Worm (Caenorhabditis elegans): ENCODE measurements around the gene gpa-5.

The gpa-5 gene

ce11 chrX:2105310-2105709 is 15.6 kb downstream of the gpa-5 start, which contains the start of gene F53B1.3:
F53B1.3 (plus strand) TSS chrX:2105610.
- TF ChIP-seq tra-4 (tag; optimal IDR thresholded peaks at IDR 0.05) (no peak), F13C5.2 (tag; optimal IDR thresholded peaks at IDR 0.05) (no peak), hnd-1 (tag; optimal IDR thresholded peaks at IDR 0.05) (no peak), ceh-13 (GFP tag; optimal IDR thresholded peaks at IDR 0.05) (no peak), aly-1 (tag; optimal IDR thresholded peaks at IDR 0.05) (no peak), tbx-37 (GFP tag; conservative IDR thresholded peaks at IDR 0.05) (no peak), hmbx-1 (tag; optimal IDR thresholded peaks at IDR 0.05) (no peak), ceh-36 (tag; optimal IDR thresholded peaks at IDR 0.05) (no peak), tbx-11 (GFP tag; IDR thresholded peaks at IDR 0.05) (no peak), ets-7 (tag; optimal IDR thresholded peaks at IDR 0.05) (no peak), sea-1 (GFP tag; conservative IDR thresholded peaks at IDR 0.05) (no peak), B0310.2 (tag; optimal IDR thresholded peaks at IDR 0.05) (no peak), ama-1 (optimal IDR thresholded peaks at IDR 0.05) (no peak), pes-1 (GFP tag; IDR thresholded peaks at IDR 0.05) (no peak), flt-1 (GFP tag; IDR thresholded peaks at IDR 0.05) (no peak), hmg-4 (GFP tag; optimal IDR thresholded peaks at IDR 0.05) (no peak), scrt-1 (GFP tag; IDR thresholded peaks at IDR 0.05) (no peak)

DNA sequence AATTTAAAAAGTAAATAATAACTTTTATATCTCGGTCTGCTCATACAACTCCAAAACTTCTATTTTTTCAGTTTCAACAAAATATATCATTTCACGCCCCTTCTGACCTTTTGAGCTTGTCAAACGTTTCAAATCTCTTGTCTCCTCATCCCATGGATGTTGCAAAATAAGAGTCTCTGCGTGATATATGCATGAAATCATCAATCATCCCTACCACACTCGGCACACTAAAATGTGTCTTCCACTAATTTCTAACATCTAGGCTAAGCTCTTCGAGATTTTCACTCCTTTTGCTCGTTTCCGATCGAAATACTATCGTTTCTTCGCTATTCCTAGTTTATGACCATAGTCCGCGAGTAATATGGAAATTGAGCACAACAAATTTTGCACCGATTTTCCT is 21.9 kb downstream of the gpa-5 start:
- TF ChIP-seq hnd-1 (tag; optimal IDR thresholded peaks at IDR 0.05) (no peak), aly-1 (tag; optimal IDR thresholded peaks at IDR 0.05) (no peak), ceh-13 (GFP tag; optimal IDR thresholded peaks at IDR 0.05) (no peak), hmg-4 (GFP tag; optimal IDR thresholded peaks at IDR 0.05) (no peak), tbx-37 (GFP tag; conservative IDR thresholded peaks at IDR 0.05) (no peak), scrt-1 (GFP tag; IDR thresholded peaks at IDR 0.05) (no peak), ceh-36 (tag; optimal IDR thresholded peaks at IDR 0.05) (no peak), tbx-11 (GFP tag; IDR thresholded peaks at IDR 0.05) (no peak), tra-4 (tag; optimal IDR thresholded peaks at IDR 0.05) (no peak), sea-1 (GFP tag; conservative IDR thresholded peaks at IDR 0.05) (no peak), pes-1 (GFP tag; IDR thresholded peaks at IDR 0.05) (no peak), B0310.2 (tag; optimal IDR thresholded peaks at IDR 0.05) (no peak), ama-1 (optimal IDR thresholded peaks at IDR 0.05) (no peak), flt-1 (GFP tag; IDR thresholded peaks at IDR 0.05) (no peak), hmbx-1 (tag; optimal IDR thresholded peaks at IDR 0.05) (no peak)

DNA sequence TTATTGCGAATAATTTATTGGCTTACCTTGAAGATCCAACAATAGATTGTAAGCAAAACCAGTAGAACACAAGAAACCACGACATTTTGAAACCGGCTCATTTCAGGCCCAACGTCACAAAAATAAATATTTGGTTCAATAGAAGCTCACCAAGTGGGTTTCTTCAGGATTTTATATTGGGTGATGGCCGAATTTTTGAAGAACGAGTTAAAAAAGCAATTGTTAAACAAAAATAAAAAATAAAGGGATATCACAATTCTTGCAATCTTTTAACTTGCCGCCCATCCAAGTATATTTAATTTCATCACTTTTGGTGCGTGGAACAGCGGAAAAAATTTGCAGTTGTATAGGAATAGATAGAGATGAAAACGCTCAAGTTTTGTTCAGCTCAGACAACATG is 24.1 kb downstream of the gpa-5 start, which contains the start of gene T21D9.2:
TSS of gene T21D9.2 (minus strand) at position 101 of the 400 bp plus-strand sequence.
- TF ChIP-seq B0310.2 (tag; optimal IDR thresholded peaks at IDR 0.05) (no peak), flt-1 (GFP tag; IDR thresholded peaks at IDR 0.05) (no peak), scrt-1 (GFP tag; IDR thresholded peaks at IDR 0.05) (no peak), hnd-1 (tag; optimal IDR thresholded peaks at IDR 0.05) (no peak), ceh-36 (tag; optimal IDR thresholded peaks at IDR 0.05) (no peak), sea-1 (GFP tag; conservative IDR thresholded peaks at IDR 0.05) (no peak), ets-7 (tag; optimal IDR thresholded peaks at IDR 0.05) (no peak), hmg-4 (GFP tag; optimal IDR thresholded peaks at IDR 0.05) (no peak), ama-1 (optimal IDR thresholded peaks at IDR 0.05) (no peak), ceh-13 (GFP tag; optimal IDR thresholded peaks at IDR 0.05) (no peak), tbx-11 (GFP tag; IDR thresholded peaks at IDR 0.05) (no peak), aly-1 (tag; optimal IDR thresholded peaks at IDR 0.05) (no peak), pes-1 (GFP tag; IDR thresholded peaks at IDR 0.05) (no peak), F13C5.2 (tag; optimal IDR thresholded peaks at IDR 0.05) (no peak), hmbx-1 (tag; optimal IDR thresholded peaks at IDR 0.05) (no peak), tra-4 (tag; optimal IDR thresholded peaks at IDR 0.05) (no peak), tbx-37 (GFP tag; conservative IDR thresholded peaks at IDR 0.05) (no peak)

DNA sequence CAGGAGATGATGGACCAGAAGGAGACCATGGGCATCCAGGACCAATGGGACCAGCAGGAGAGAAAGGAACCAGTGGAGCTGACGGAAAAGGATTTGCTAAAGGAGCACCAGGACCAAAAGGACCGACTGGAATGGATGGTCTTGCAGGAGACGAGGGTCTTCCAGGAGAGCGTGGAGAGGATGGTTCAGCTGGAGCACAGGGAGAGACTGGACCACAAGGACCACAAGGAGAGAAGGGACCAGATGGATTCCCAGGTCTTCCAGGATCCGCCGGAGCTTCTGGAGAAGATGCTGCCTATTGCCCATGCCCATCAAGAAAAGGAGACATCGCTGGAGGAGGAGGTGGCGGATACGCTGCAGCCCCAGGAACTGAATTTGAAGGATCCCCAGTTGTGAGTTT is 26.8 kb downstream of the gpa-5 start:
- TF ChIP-seq hmbx-1 (tag; optimal IDR thresholded peaks at IDR 0.05) = no peak

ce11 chrX:2093169-2093568 is 27.7 kb downstream of the gpa-5 start, which contains the start of gene col-164:
col-164 (plus strand) TSS chrX:2093469.
- TF ChIP-seq aly-1 (tag; optimal IDR thresholded peaks at IDR 0.05) = no peak
- TF ChIP-seq tbx-37 (GFP tag; conservative IDR thresholded peaks at IDR 0.05) = no peak
- TF ChIP-seq scrt-1 (GFP tag; IDR thresholded peaks at IDR 0.05) = no peak
- TF ChIP-seq ceh-36 (tag; optimal IDR thresholded peaks at IDR 0.05) = no peak
- no peak for TF ChIP-seq B0310.2 (tag; optimal IDR thresholded peaks at IDR 0.05)
- TF ChIP-seq ets-7 (tag; optimal IDR thresholded peaks at IDR 0.05) = no peak
- TF ChIP-seq pes-1 (GFP tag; IDR thresholded peaks at IDR 0.05) = no peak
- TF ChIP-seq F13C5.2 (tag; optimal IDR thresholded peaks at IDR 0.05) = no peak
- no peak for TF ChIP-seq hnd-1 (tag; optimal IDR thresholded peaks at IDR 0.05)
- no peak for TF ChIP-seq tra-4 (tag; optimal IDR thresholded peaks at IDR 0.05)
- TF ChIP-seq sea-1 (GFP tag; conservative IDR thresholded peaks at IDR 0.05) = no peak
- no peak for TF ChIP-seq flt-1 (GFP tag; IDR thresholded peaks at IDR 0.05)
- no peak for TF ChIP-seq ama-1 (optimal IDR thresholded peaks at IDR 0.05)
- no peak for TF ChIP-seq tbx-11 (GFP tag; IDR thresholded peaks at IDR 0.05)
- no peak for TF ChIP-seq hmbx-1 (tag; optimal IDR thresholded peaks at IDR 0.05)
- no peak for TF ChIP-seq ceh-13 (GFP tag; optimal IDR thresholded peaks at IDR 0.05)
- TF ChIP-seq hmg-4 (GFP tag; optimal IDR thresholded peaks at IDR 0.05) = no peak

DNA sequence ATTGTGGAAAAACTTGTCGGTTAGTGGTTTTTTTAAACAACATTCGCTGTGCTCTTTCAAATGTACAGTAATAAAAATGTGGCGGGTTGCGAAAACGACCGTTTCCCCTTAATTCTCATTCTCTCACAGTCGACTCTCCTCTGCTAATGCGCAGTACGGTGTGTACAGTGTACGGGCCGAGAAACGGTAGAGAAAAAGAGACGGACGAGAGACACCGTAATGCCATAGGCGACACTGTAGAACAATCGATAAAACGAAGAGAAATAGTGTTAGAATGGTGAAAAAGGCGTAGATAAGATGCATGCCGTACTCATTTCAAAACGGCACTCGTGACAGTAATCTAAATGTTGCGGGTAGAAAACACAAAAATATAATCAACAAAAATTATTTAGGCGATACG is 30.4 kb downstream of the gpa-5 start:
- TF ChIP-seq tbx-37 (GFP tag; conservative IDR thresholded peaks at IDR 0.05) = no peak
- no peak for TF ChIP-seq hmg-4 (GFP tag; optimal IDR thresholded peaks at IDR 0.05)
- TF ChIP-seq flt-1 (GFP tag; IDR thresholded peaks at IDR 0.05) = no peak
- TF ChIP-seq ceh-13 (GFP tag; optimal IDR thresholded peaks at IDR 0.05) = no peak
- TF ChIP-seq hnd-1 (tag; optimal IDR thresholded peaks at IDR 0.05) = no peak

DNA sequence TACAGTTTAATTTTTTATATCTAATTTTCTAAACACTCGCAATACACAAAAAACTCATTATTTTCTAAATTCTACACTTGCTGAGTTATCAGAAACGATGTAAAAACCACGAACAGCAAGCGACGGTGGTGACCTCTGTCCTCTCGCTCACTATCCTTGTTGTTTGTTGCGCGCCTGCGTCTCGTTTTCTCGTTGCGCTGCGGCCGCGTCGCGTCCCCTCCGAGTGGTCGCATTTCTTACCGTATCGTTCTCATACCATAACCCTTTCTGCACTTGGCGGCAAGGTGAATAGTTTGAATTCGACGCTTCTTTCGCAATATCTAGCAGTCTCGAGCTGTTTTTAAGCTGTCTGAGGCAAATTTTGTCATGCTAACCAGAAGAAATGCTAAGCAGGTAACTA is 31.4 kb downstream of the gpa-5 start, which contains the start of gene lsy-2:
TSS of gene lsy-2 (plus strand) at position 271 of the 400 bp plus-strand sequence.
- TF ChIP-seq pes-1 (GFP tag; IDR thresholded peaks at IDR 0.05) = no peak
- no peak for TF ChIP-seq hnd-1 (tag; optimal IDR thresholded peaks at IDR 0.05)
- TF ChIP-seq tbx-11 (GFP tag; IDR thresholded peaks at IDR 0.05) = no peak
- no peak for TF ChIP-seq F13C5.2 (tag; optimal IDR thresholded peaks at IDR 0.05)
- no peak for TF ChIP-seq hmg-4 (GFP tag; optimal IDR thresholded peaks at IDR 0.05)
- TF ChIP-seq flt-1 (GFP tag; IDR thresholded peaks at IDR 0.05) = no peak
- TF ChIP-seq B0310.2 (tag; optimal IDR thresholded peaks at IDR 0.05) = no peak

- TF ChIP-seq ets-7 (tag; optimal IDR thresholded peaks at IDR 0.05) (no peak), pes-1 (GFP tag; IDR thresholded peaks at IDR 0.05) (no peak), tbx-37 (GFP tag; conservative IDR thresholded peaks at IDR 0.05) (no peak), ama-1 (optimal IDR thresholded peaks at IDR 0.05) (no peak), tbx-11 (GFP tag; IDR thresholded peaks at IDR 0.05) (no peak), hnd-1 (tag; optimal IDR thresholded peaks at IDR 0.05) (no peak), scrt-1 (GFP tag; IDR thresholded peaks at IDR 0.05) (no peak), aly-1 (tag; optimal IDR thresholded peaks at IDR 0.05) (no peak), tra-4 (tag; optimal IDR thresholded peaks at IDR 0.05) (no peak), ceh-13 (GFP tag; optimal IDR thresholded peaks at IDR 0.05) (no peak), sea-1 (GFP tag; conservative IDR thresholded peaks at IDR 0.05) (no peak), B0310.2 (tag; optimal IDR thresholded peaks at IDR 0.05) (no peak), hmbx-1 (tag; optimal IDR thresholded peaks at IDR 0.05) (no peak), F13C5.2 (tag; optimal IDR thresholded peaks at IDR 0.05) (no peak), ceh-36 (tag; optimal IDR thresholded peaks at IDR 0.05) (no peak), flt-1 (GFP tag; IDR thresholded peaks at IDR 0.05) (no peak)
Observed at ce11 chrX:2087716-2088115, 33.1 kb downstream of the gpa-5 start.

Data from whole organism, early embryonic.